Worm (Caenorhabditis elegans) whole organism, L2 larva: ENCODE data around the gene ZC116.1.

Experiments
- C34F6.9 ChIP-seq: fragments of 150-350 bp; optimal IDR thresholded peaks from 2 replicates; lab custom pipeline; 2014; ENCODE audit warnings: missing biosample characterization, missing genetic modification characterization
- F13H6.1 ChIP-seq: sonication (generic microtip); optimal IDR thresholded peaks from 2 replicates; lab custom pipeline; 2016; ENCODE audit warnings: missing genetic modification characterization, missing compliant biosample characterization
- R02D3.7 ChIP-seq: fragments of 150-350 bp; optimal IDR thresholded peaks from 2 replicates; lab custom pipeline; 2014; ENCODE audit warnings: missing biosample characterization, missing genetic modification characterization
- Y55F3AM.14 ChIP-seq: fragments of 200-800 bp; sonication (Bioruptor generic); optimal IDR thresholded peaks from 2 replicates; lab custom pipeline; 2018; ENCODE audit warnings: mild to moderate bottlenecking, missing genetic modification characterization, missing compliant biosample characterization
- ZK546.5 ChIP-seq: sonication (generic microtip); optimal IDR thresholded peaks from 2 replicates; lab custom pipeline; 2017; ENCODE audit warnings: missing biosample characterization, missing genetic modification characterization
- alr-1 ChIP-seq: fragments of 150-350 bp; optimal IDR thresholded peaks from 2 replicates; lab custom pipeline; 2014; ENCODE audit warnings: missing biosample characterization, missing genetic modification characterization
- aly-2 ChIP-seq: fragments of 150-350 bp; optimal IDR thresholded peaks from 2 replicates; lab custom pipeline; 2014; ENCODE audit warnings: missing biosample characterization, missing genetic modification characterization
- ama-1 ChIP-seq: fragments of 150-350 bp; optimal IDR thresholded peaks from 2 replicates; lab custom pipeline; 2018; ENCODE audit warnings: inconsistent platforms
- blmp-1 ChIP-seq: sonication (generic microtip); optimal IDR thresholded peaks from 2 replicates; lab custom pipeline; 2017; ENCODE audit warnings: missing genetic modification characterization, mild to moderate bottlenecking, missing compliant biosample characterization, antibody characterized with exemption, moderate library complexity; ENCODE audit not compliant: insufficient read depth
- ceh-16 ChIP-seq: fragments of 150-350 bp; optimal IDR thresholded peaks from 2 replicates; lab custom pipeline; 2014; ENCODE audit warnings: missing biosample characterization, missing genetic modification characterization
- ceh-82 ChIP-seq: fragments of 150-350 bp; optimal IDR thresholded peaks from 2 replicates; lab custom pipeline; 2014; ENCODE audit warnings: missing biosample characterization, missing genetic modification characterization
- crh-2 ChIP-seq: sonication (generic microtip); optimal IDR thresholded peaks from 2 replicates; lab custom pipeline; 2017; ENCODE audit warnings: missing biosample characterization, missing genetic modification characterization
- dmd-4 ChIP-seq: sonication (generic microtip); optimal IDR thresholded peaks from 2 replicates; lab custom pipeline; 2017; ENCODE audit warnings: missing biosample characterization, missing genetic modification characterization
- egl-27 ChIP-seq: sonication (generic microtip); optimal IDR thresholded peaks from 3 replicates; lab custom pipeline; 2017; ENCODE audit warnings: missing biosample characterization, missing genetic modification reagents, missing genetic modification characterization
- elt-1 ChIP-seq: fragments of 150-350 bp; optimal IDR thresholded peaks from 2 replicates; lab custom pipeline; 2014; ENCODE audit warnings: missing biosample characterization, missing genetic modification characterization
- elt-3 ChIP-seq: sonication (generic microtip); optimal IDR thresholded peaks from 2 replicates; lab custom pipeline; 2017; ENCODE audit warnings: missing biosample characterization, missing genetic modification characterization
- fos-1 ChIP-seq: fragments of 150-350 bp; optimal IDR thresholded peaks from 2 replicates; lab custom pipeline; 2014; ENCODE audit warnings: missing biosample characterization, missing genetic modification characterization
- gmeb-1 ChIP-seq: fragments of 150-350 bp; optimal IDR thresholded peaks from 2 replicates; lab custom pipeline; 2014; ENCODE audit warnings: missing biosample characterization, missing genetic modification characterization
- lin-13 ChIP-seq: fragments of 150-350 bp; optimal IDR thresholded peaks from 2 replicates; lab custom pipeline; 2014; ENCODE audit warnings: missing biosample characterization, missing genetic modification reagents, missing genetic modification characterization
- lin-39 ChIP-seq: fragments of 150-350 bp; optimal IDR thresholded peaks from 2 replicates; lab custom pipeline; 2014; ENCODE audit warnings: missing biosample characterization, missing genetic modification reagents, missing genetic modification characterization
- lsy-2 ChIP-seq, 2 experiments: fragments of 150-350 bp in 1 of 2; sonication (generic microtip) in 1 of 2; optimal IDR thresholded peaks; 2 replicates each; lab custom pipeline; 2014 to 2017; ENCODE audit warnings: missing biosample characterization in 2 of 2, missing genetic modification characterization in 2 of 2
- mab-5 ChIP-seq: fragments of 150-350 bp; optimal IDR thresholded peaks from 2 replicates; lab custom pipeline; 2014; ENCODE audit warnings: missing biosample characterization, missing genetic modification characterization
- mbf-1 ChIP-seq: sonication (generic microtip); optimal IDR thresholded peaks from 2 replicates; lab custom pipeline; 2017; ENCODE audit warnings: missing biosample characterization, missing genetic modification characterization
- mdl-1 ChIP-seq, 2 experiments: fragments of 150-350 bp in 1 of 2; sonication (generic microtip) in 1 of 2; optimal IDR thresholded peaks; 2 replicates each; lab custom pipeline; 2017; ENCODE audit warnings: missing biosample characterization in 2 of 2, missing genetic modification characterization in 2 of 2
- nhr-10 ChIP-seq: sonication (generic microtip); optimal IDR thresholded peaks from 2 replicates; lab custom pipeline; 2017; ENCODE audit warnings: missing biosample characterization, missing genetic modification characterization
- nhr-11 ChIP-seq: fragments of 150-350 bp; optimal IDR thresholded peaks from 2 replicates; lab custom pipeline; 2014; ENCODE audit warnings: missing biosample characterization, missing genetic modification characterization
- nhr-12 ChIP-seq: fragments of 150-350 bp; optimal IDR thresholded peaks from 2 replicates; lab custom pipeline; 2014; ENCODE audit warnings: missing biosample characterization, missing genetic modification characterization
- nhr-129 ChIP-seq: fragments of 150-350 bp; optimal IDR thresholded peaks from 2 replicates; lab custom pipeline; 2014; ENCODE audit warnings: missing biosample characterization, missing genetic modification characterization
- nhr-21 ChIP-seq: fragments of 150-350 bp; optimal IDR thresholded peaks from 2 replicates; lab custom pipeline; 2014; ENCODE audit warnings: missing biosample characterization, missing genetic modification characterization
- nhr-23 ChIP-seq: fragments of 150-350 bp; optimal IDR thresholded peaks from 2 replicates; lab custom pipeline; 2014; ENCODE audit warnings: missing biosample characterization, missing genetic modification reagents, missing genetic modification characterization
- nhr-237 ChIP-seq: fragments of 150-350 bp; optimal IDR thresholded peaks from 2 replicates; lab custom pipeline; 2014; ENCODE audit warnings: missing biosample characterization, missing genetic modification characterization
- nhr-25 ChIP-seq: fragments of 150-350 bp; sonication (generic microtip); optimal IDR thresholded peaks from 3 replicates; lab custom pipeline; 2014; ENCODE audit warnings: missing biosample characterization, missing genetic modification characterization
- nhr-6 ChIP-seq: fragments of 150-350 bp; optimal IDR thresholded peaks from 2 replicates; lab custom pipeline; 2014; ENCODE audit warnings: missing biosample characterization, missing genetic modification characterization
- nhr-77 ChIP-seq: fragments of 150-350 bp; optimal IDR thresholded peaks from 2 replicates; lab custom pipeline; 2014; ENCODE audit warnings: missing biosample characterization, missing genetic modification characterization
- peb-1 ChIP-seq: fragments of 150-350 bp; optimal IDR thresholded peaks from 2 replicates; lab custom pipeline; 2014; ENCODE audit warnings: missing biosample characterization, missing genetic modification characterization
- sem-4 ChIP-seq: fragments of 150-350 bp; optimal IDR thresholded peaks from 2 replicates; lab custom pipeline; 2014; ENCODE audit warnings: missing biosample characterization, missing genetic modification reagents, missing genetic modification characterization
- skn-1 ChIP-seq: sonication (generic microtip); optimal IDR thresholded peaks from 2 replicates; lab custom pipeline; 2017; ENCODE audit warnings: missing biosample characterization, missing genetic modification characterization
- sma-3 ChIP-seq: sonication (generic microtip); optimal IDR thresholded peaks from 2 replicates; lab custom pipeline; 2016; ENCODE audit warnings: missing genetic modification reagents, missing genetic modification characterization, missing compliant biosample characterization
- sma-9 ChIP-seq, 2 experiments: fragments of 150-350 bp in 1 of 2; sonication (generic microtip) in 1 of 2; optimal IDR thresholded peaks; 2 replicates each; lab custom pipeline; 2014 to 2016; ENCODE audit warnings: missing genetic modification characterization in 2 of 2, mild to moderate bottlenecking in 1 of 2, missing biosample characterization in 1 of 2, missing compliant biosample characterization in 1 of 2, missing genetic modification reagents in 1 of 2, moderate library complexity in 1 of 2
- snpc-4 ChIP-seq: fragments of 150-350 bp; optimal IDR thresholded peaks from 2 replicates; lab custom pipeline; 2014; ENCODE audit warnings: missing biosample characterization, missing genetic modification characterization
- unc-39 ChIP-seq: fragments of 150-350 bp; optimal IDR thresholded peaks from 2 replicates; lab custom pipeline; 2014; ENCODE audit warnings: missing biosample characterization, missing genetic modification characterization
- unc-55 ChIP-seq: fragments of 150-350 bp; sonication (generic microtip); optimal IDR thresholded peaks from 3 replicates; lab custom pipeline; 2014; ENCODE audit warnings: missing biosample characterization, missing genetic modification reagents, missing genetic modification characterization
- zag-1 ChIP-seq: fragments of 150-350 bp; optimal IDR thresholded peaks from 2 replicates; lab custom pipeline; 2014; ENCODE audit warnings: missing biosample characterization, missing genetic modification characterization
- ztf-1 ChIP-seq: fragments of 200-800 bp; sonication (Bioruptor generic); conservative IDR thresholded peaks from 2 replicates; pipeline ENCODE4 v1.3.6; 2022; ENCODE audit warnings: missing genetic modification characterization, missing compliant biosample characterization
- ztf-11 ChIP-seq: sonication (generic microtip); optimal IDR thresholded peaks from 2 replicates; lab custom pipeline; 2017; ENCODE audit warnings: missing biosample characterization, missing genetic modification characterization
- ztf-4 ChIP-seq: fragments of 150-350 bp; optimal IDR thresholded peaks from 2 replicates; lab custom pipeline; 2014; ENCODE audit warnings: missing biosample characterization, missing genetic modification characterization

ZC116.1 gene

DNA sequence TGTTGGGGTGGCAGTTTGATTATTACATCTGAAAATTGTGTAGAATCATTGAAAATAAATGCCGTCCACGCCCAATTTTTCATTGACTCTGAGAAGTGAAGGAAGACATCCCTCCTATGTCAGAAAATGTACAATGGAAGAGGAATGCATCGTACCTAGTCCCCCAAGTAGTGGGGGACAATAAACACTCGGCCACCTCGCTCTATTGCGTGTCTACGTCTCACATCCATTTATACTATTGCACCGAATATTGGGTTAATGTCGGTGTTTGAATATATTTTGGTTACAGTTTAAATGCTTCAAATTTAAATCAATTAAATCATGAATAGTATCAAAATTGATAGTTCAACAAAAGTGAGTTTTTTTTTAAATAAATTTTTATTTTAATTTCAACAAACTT is 40.0 kb downstream of the ZC116.1 start, which contains the start of gene lin-25:
lin-25 (plus strand) TSS at position 290 of the 400 bp plus-strand sequence.
- no peak for TF ChIP-seq nhr-77 (tag; lab: Kevin White, UChicago)
- TF ChIP-seq snpc-4 (tag; lab: Kevin White, UChicago), result peak; percentile 20
- peak in 1 of 2 experiments; percentile 59 for TF ChIP-seq lsy-2 (tag; optimal IDR thresholded peaks at IDR 0.05; lab: Kevin White, UChicago)
- TF ChIP-seq sma-9 (GFP tag; optimal IDR thresholded peaks at IDR 0.05; lab: Kevin White, UChicago), result no peak
- TF ChIP-seq sma-9 (tag; optimal IDR thresholded peaks at IDR 0.05; lab: Kevin White, UChicago), result no peak
- TF ChIP-seq mdl-1 (tag; optimal IDR thresholded peaks at IDR 0.05; lab: Kevin White, UChicago), result no peak
- no peak for TF ChIP-seq nhr-12 (tag; lab: Kevin White, UChicago)
- peak; percentile 54 for TF ChIP-seq nhr-129
- TF ChIP-seq unc-39 (tag; lab: Kevin White, UChicago), result no peak
- peak; percentile 25 for TF ChIP-seq zag-1 (tag; lab: Kevin White, UChicago)
- peak; percentile 46 for TF ChIP-seq fos-1
- no peak for TF ChIP-seq mab-5 (tag; lab: Kevin White, UChicago)
- peak; percentile 60 for TF ChIP-seq unc-55
- peak; percentile 44 for TF ChIP-seq C34F6.9 (tag; lab: Kevin White, UChicago)
- no peak for TF ChIP-seq sem-4 (tag; lab: Kevin White, UChicago)
- no peak for TF ChIP-seq ama-1

- TF ChIP-seq zag-1 (tag; lab: Kevin White, UChicago) (no peak), ztf-1 (GFP tag; lab: Robert Waterston, UW) (no peak), ceh-16 (tag; lab: Kevin White, UChicago) (no peak), unc-39 (tag; lab: Kevin White, UChicago) (no peak), elt-1 (tag; lab: Kevin White, UChicago) (no peak)
- TF ChIP-seq, all 48 proteins: peak for 0
These were observed 48.5 kb downstream of the ZC116.1 start, which contains the start of gene W05B10.6 for ce11 chrV:12658142-12658541. Gene W05B10.6 (minus strand): TSS chrV:12658242.

DNA sequence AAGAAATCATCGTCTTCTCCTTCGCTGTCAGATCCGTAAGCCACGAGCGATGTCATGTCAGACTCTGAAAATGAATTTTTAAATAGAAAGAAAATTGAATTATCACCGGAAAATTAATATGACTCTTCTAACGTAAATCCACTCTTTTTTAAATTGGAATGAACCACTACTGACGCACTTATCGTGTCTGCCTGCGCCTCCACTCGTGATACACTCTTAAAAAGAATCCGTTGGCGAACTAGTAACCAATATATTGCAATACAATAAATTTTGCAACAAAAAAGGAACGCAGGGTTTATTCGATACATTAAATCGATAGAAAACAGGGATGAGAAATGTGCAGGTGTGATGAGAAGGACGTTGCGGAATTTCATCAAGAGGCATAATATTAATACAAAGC is 49.8 kb downstream of the ZC116.1 start, which contains the start of gene ccch-3:
ccch-3 (minus strand) TSS at position 262 of the 400 bp plus-strand sequence.
- TF ChIP-seq peb-1 (tag; lab: Kevin White, UChicago), result no peak
- no peak for TF ChIP-seq mab-5 (tag; lab: Kevin White, UChicago)
- TF ChIP-seq egl-27 (tag; lab: Kevin White, UChicago), result peak; percentile 56
- TF ChIP-seq ZK546.5 (tag; lab: Kevin White, UChicago), result no peak
- peak; percentile 43 for TF ChIP-seq nhr-21 (tag; lab: Kevin White, UChicago)
- no peak for TF ChIP-seq alr-1
- no peak for TF ChIP-seq nhr-237 (tag; lab: Kevin White, UChicago)
- TF ChIP-seq nhr-77 (tag; lab: Kevin White, UChicago), result no peak
- TF ChIP-seq nhr-23 (tag; lab: Kevin White, UChicago), result no peak
- TF ChIP-seq mdl-1 (tag; optimal IDR thresholded peaks at IDR 0.05; lab: Kevin White, UChicago), result no peak
- no peak for TF ChIP-seq zag-1 (tag; lab: Kevin White, UChicago)
- no peak for TF ChIP-seq ama-1
- peak; percentile 36 to 87 for TF ChIP-seq lsy-2 (tag; optimal IDR thresholded peaks at IDR 0.05; lab: Kevin White, UChicago)
- no peak for TF ChIP-seq ztf-1 (GFP tag; lab: Robert Waterston, UW)
- TF ChIP-seq nhr-6 (tag; lab: Kevin White, UChicago), result no peak
- TF ChIP-seq Y55F3AM.14 (GFP tag; lab: Kevin White, UChicago), result no peak
- TF ChIP-seq nhr-11, result no peak
- peak; percentile 24 for TF ChIP-seq fos-1
- no peak for TF ChIP-seq aly-2 (tag; lab: Kevin White, UChicago)
- no peak for TF ChIP-seq elt-3
- peak; percentile 69 for TF ChIP-seq nhr-129
- peak; percentile 34 for TF ChIP-seq sem-4 (tag; lab: Kevin White, UChicago)
- no peak for TF ChIP-seq lin-39
- peak; percentile 51 for TF ChIP-seq snpc-4 (tag; lab: Kevin White, UChicago)
- TF ChIP-seq gmeb-1 (tag; lab: Kevin White, UChicago), result peak; percentile 75
- no peak for TF ChIP-seq elt-1 (tag; lab: Kevin White, UChicago)
- TF ChIP-seq nhr-12 (tag; lab: Kevin White, UChicago), result no peak
- TF ChIP-seq R02D3.7 (tag; lab: Kevin White, UChicago), result no peak
- TF ChIP-seq ztf-4 (tag; lab: Kevin White, UChicago), result peak; percentile 1
- no peak for TF ChIP-seq dmd-4 (tag; lab: Kevin White, UChicago)
- TF ChIP-seq sma-9 (GFP tag; optimal IDR thresholded peaks at IDR 0.05; lab: Kevin White, UChicago), result peak; percentile 85
- TF ChIP-seq sma-9 (tag; optimal IDR thresholded peaks at IDR 0.05; lab: Kevin White, UChicago), result no peak
- TF ChIP-seq nhr-25 (tag; lab: Kevin White, UChicago), result peak; percentile 81
- peak; percentile 67 for TF ChIP-seq C34F6.9 (tag; lab: Kevin White, UChicago)
- TF ChIP-seq nhr-10 (tag; lab: Kevin White, UChicago), result no peak
- TF ChIP-seq F13H6.1 (tag; lab: Kevin White, UChicago), result peak; percentile 27
- TF ChIP-seq unc-39 (tag; lab: Kevin White, UChicago), result no peak
- no peak for TF ChIP-seq ceh-16 (tag; lab: Kevin White, UChicago)
- TF ChIP-seq unc-55, result peak; percentile 83
- TF ChIP-seq lin-13 (GFP tag; lab: Kevin White, UChicago), result peak; percentile 59
- peak; percentile 72 for TF ChIP-seq sma-3
- TF ChIP-seq ceh-82, result no peak
- no peak for TF ChIP-seq blmp-1 (tag; lab: Kevin White, UChicago)
- peak; percentile 82 for TF ChIP-seq crh-2 (tag; lab: Kevin White, UChicago)
- no peak for TF ChIP-seq mbf-1 (tag; lab: Kevin White, UChicago)
- no peak for TF ChIP-seq ztf-11 (tag; lab: Kevin White, UChicago)
- TF ChIP-seq skn-1, result no peak
